Worm (Caenorhabditis elegans): ENCODE data around the gene K09A9.8.

DNA sequence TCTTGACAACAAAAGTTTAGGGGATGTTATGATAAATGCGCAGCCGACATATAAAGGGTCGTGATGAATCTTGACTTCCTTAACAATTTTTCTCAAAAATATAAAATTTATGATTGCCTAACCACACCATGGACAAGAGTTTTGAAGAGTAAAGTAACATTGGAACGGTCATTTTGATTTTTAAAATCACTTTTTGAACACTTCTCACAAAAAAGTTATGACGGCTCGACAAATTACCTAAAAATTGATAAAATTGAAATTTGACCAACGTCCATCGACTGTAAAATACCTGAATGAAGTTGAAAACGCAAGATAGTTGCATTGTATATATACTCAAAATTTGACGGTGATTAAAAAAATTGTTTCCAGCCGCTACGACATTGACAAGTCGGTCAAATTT, 32.0 kb upstream of the K09A9.8 start:
- TF ChIP-seq aly-1 (tag; optimal IDR thresholded peaks at IDR 0.05) (no peak), pes-1 (GFP tag; IDR thresholded peaks at IDR 0.05) (no peak), ama-1 (optimal IDR thresholded peaks at IDR 0.05) (no peak), F13C5.2 (tag; optimal IDR thresholded peaks at IDR 0.05) (no peak), scrt-1 (GFP tag; IDR thresholded peaks at IDR 0.05) (no peak), hmg-4 (GFP tag; optimal IDR thresholded peaks at IDR 0.05) (no peak), tra-4 (tag; optimal IDR thresholded peaks at IDR 0.05) (no peak), B0310.2 (tag; optimal IDR thresholded peaks at IDR 0.05) (no peak), ceh-13 (GFP tag; optimal IDR thresholded peaks at IDR 0.05) (no peak), ceh-36 (tag; optimal IDR thresholded peaks at IDR 0.05) (no peak), sea-1 (GFP tag; conservative IDR thresholded peaks at IDR 0.05) (no peak), hnd-1 (tag; optimal IDR thresholded peaks at IDR 0.05) (no peak)
